Worm (Caenorhabditis elegans) whole organism, young adult: ENCODE measurements around the gene C46F11.5.
A peak's percentile ranks its signal among the peaks of the same experiment; 100 is the strongest.

Experiments
- C06A6.2 ChIP-seq: fragments of 200-800 bp; sonication (Bioruptor generic); conservative IDR thresholded peaks from 2 replicates; pipeline ENCODE4 v1.3.6; 2022; ENCODE audit warnings: missing genetic modification characterization, missing compliant biosample characterization
- F22D6.2 ChIP-seq: sonication (generic microtip); optimal IDR thresholded peaks from 2 replicates; lab custom pipeline; 2016; ENCODE audit warnings: mild to moderate bottlenecking, missing genetic modification characterization, missing compliant biosample characterization
- F23B12.7 ChIP-seq: sonication (generic microtip); optimal IDR thresholded peaks from 2 replicates; lab custom pipeline; 2017; ENCODE audit warnings: missing genetic modification characterization, mild to moderate bottlenecking, missing compliant biosample characterization, antibody characterized with exemption, moderate library complexity; ENCODE audit not compliant: insufficient read depth
- F37B4.10 ChIP-seq: fragments of 200-800 bp; sonication (Bioruptor generic); IDR thresholded peaks from 2 replicates; pipeline ENCODE4 v1.3.6; 2022; ENCODE audit warnings: missing genetic modification characterization, missing compliant biosample characterization
- F57A8.1 ChIP-seq: fragments of 200-800 bp; sonication (Bioruptor generic); optimal IDR thresholded peaks from 2 replicates; lab custom pipeline; 2018; ENCODE audit warnings: mild to moderate bottlenecking, missing genetic modification characterization, moderate library complexity, missing compliant biosample characterization
- ama-1 ChIP-seq, 3 experiments: fragments of 150-350 bp in 1 of 3; sonication (generic microtip) in 2 of 3; optimal IDR thresholded peaks; 2 replicates each; lab custom pipeline; 2014 to 2018; ENCODE audit warnings: missing biosample characterization in 2 of 3, missing genetic modification characterization in 2 of 3, missing genetic modification reagents in 2 of 3
- ceh-58 ChIP-seq: fragments of 200-800 bp; sonication (Bioruptor generic); IDR thresholded peaks from 2 replicates; pipeline ENCODE4 v1.3.6; 2022; ENCODE audit warnings: missing genetic modification characterization, missing compliant biosample characterization
- dpl-1 ChIP-seq: fragments of 150-350 bp; optimal IDR thresholded peaks from 2 replicates; lab custom pipeline; 2014; ENCODE audit warnings: missing biosample characterization, missing genetic modification reagents, missing genetic modification characterization
- nhr-90 ChIP-seq: sonication (generic microtip); optimal IDR thresholded peaks from 2 replicates; lab custom pipeline; 2016; ENCODE audit warnings: missing genotype, mild to moderate bottlenecking, missing genetic modification characterization, missing compliant biosample characterization
- sdz-38 ChIP-seq: sonication (generic microtip); optimal IDR thresholded peaks from 2 replicates; lab custom pipeline; 2016; ENCODE audit warnings: missing genotype, missing genetic modification characterization, missing compliant biosample characterization
- tbx-9 ChIP-seq: sonication (generic microtip); optimal IDR thresholded peaks from 2 replicates; lab custom pipeline; 2016; ENCODE audit warnings: borderline replicate concordance, missing genetic modification characterization, inconsistent platforms, missing compliant biosample characterization
- zim-3 ChIP-seq: sonication (generic microtip); optimal IDR thresholded peaks from 2 replicates; lab custom pipeline; 2017; ENCODE audit warnings: mild to moderate bottlenecking, missing genetic modification characterization, moderate library complexity, missing compliant biosample characterization

DNA sequence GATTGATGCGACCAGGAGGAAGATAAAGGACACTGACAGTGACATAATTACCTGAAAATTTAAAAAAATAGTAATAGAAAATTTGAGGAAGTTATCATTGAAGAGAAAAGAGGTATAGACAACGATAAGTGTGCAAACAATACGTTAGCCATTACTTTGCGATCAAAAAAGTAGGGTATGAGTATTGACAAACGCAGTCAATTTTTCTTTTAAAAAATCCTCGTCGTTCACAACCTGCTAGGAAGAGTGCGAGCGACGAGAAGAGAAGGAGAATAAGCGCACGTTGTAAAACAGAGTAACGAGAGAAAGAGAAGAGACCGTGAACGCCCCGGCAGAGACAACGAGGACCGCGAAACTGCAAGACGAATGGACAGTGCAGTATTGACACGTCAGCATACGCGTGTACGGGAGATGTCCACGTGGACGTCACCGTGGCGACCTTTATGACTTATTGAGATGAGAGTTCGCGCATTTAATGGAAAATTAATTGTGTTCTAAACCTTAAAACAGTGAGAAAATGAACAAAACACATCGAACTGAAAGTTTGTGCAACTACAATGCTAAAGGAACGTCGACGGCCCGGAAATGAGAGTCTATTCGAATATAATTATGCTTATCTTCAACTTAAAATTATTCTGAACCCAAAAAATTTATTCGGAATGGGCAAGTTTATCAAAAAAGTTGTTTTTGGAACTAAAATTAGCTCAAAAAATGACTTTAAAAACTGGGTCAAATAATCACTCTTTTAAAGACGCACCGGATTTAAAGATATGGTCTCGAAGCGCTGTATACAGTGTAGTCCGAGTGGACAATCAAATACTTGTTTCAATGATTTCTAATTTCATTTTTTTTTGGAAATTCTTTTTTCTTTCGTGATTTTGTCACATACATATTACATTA lies 44.3 kb upstream of the C46F11.5 start, which contains the start of the genes pdi-1 and C14B1.2:
- TF ChIP-seq nhr-90 (peak; percentile 45), F22D6.2 (tag; lab: Kevin White, UChicago) (no peak), F57A8.1 (no peak), F37B4.10 (GFP tag; lab: Robert Waterston, UW) (0 out of 2 replicates have a peak, but pooled peaks have one; percentile 22), F23B12.7 (tag; lab: Kevin White, UChicago) (peak; percentile 53), C06A6.2 (GFP tag; lab: Robert Waterston, UW) (no peak), zim-3 (tag; lab: Kevin White, UChicago) (no peak), ama-1 (optimal IDR thresholded peaks at IDR 0.05; lab: Kevin White, UChicago) (peak; percentile 29), ama-1 (GFP tag; optimal IDR thresholded peaks at IDR 0.05; lab: Kevin White, UChicago) (no peak), sdz-38 (tag; lab: Kevin White, UChicago) (no peak), dpl-1 (no peak), tbx-9 (tag; lab: Kevin White, UChicago) (no peak), ceh-58 (GFP tag; lab: Robert Waterston, UW) (no peak)
